Worm (Caenorhabditis elegans) whole organism, L1 larva: Measurements from ENCODE around the gene pola-1.

Source experiments
- aha-1 ChIP-seq: fragments of 150-350 bp; optimal IDR thresholded peaks from 2 replicates; lab custom pipeline; 2014; ENCODE audit warnings: missing biosample characterization, missing genetic modification characterization
- ceh-63 ChIP-seq: fragments of 200-800 bp; sonication (Bioruptor generic); optimal IDR thresholded peaks from 2 replicates; lab custom pipeline; 2018; ENCODE audit warnings: mild to moderate bottlenecking, missing genetic modification characterization, missing compliant biosample characterization
- ceh-8 ChIP-seq: fragments of 200-800 bp; sonication (Bioruptor generic); optimal IDR thresholded peaks from 2 replicates; lab custom pipeline; 2018; ENCODE audit warnings: mild to moderate bottlenecking, missing genetic modification characterization, moderate library complexity, missing compliant biosample characterization
- ceh-82 ChIP-seq, 3 experiments: fragments of 150-350 bp in 1 of 3; sonication (generic microtip) in 2 of 3; optimal IDR thresholded peaks; 2 replicates each; lab custom pipeline; 2014 to 2017; ENCODE audit warnings: missing biosample characterization in 3 of 3, missing genetic modification characterization in 3 of 3
- dpl-1 ChIP-seq, 3 experiments: fragments of 150-350 bp in 2 of 3; sonication (generic microtip) in 1 of 3; optimal IDR thresholded peaks; 2 replicates each; lab custom pipeline; 2014 to 2017; ENCODE audit warnings: missing biosample characterization in 3 of 3, missing genetic modification characterization in 3 of 3, missing genetic modification reagents in 3 of 3
- dsc-1 ChIP-seq: sonication (generic microtip); optimal IDR thresholded peaks from 2 replicates; lab custom pipeline; 2016; ENCODE audit warnings: mild to moderate bottlenecking, missing genetic modification characterization, missing compliant biosample characterization
- efl-1 ChIP-seq, 4 experiments: fragments of 150-350 bp; optimal IDR thresholded peaks in 3 of 4; peaks in 1 of 4; 1 replicate in 1 of 4; 2 replicates in 3 of 4; lab custom pipeline; 2014; ENCODE audit warnings: missing biosample characterization in 2 of 4, missing genetic modification characterization in 2 of 4, missing genetic modification reagents in 2 of 4
- efl-3 ChIP-seq: fragments of 200-800 bp; sonication (Bioruptor generic); optimal IDR thresholded peaks from 2 replicates; lab custom pipeline; 2018; ENCODE audit warnings: mild to moderate bottlenecking, missing genetic modification characterization, missing compliant biosample characterization
- egl-13 ChIP-seq: sonication (generic microtip); optimal IDR thresholded peaks from 2 replicates; lab custom pipeline; 2016; ENCODE audit warnings: missing genotype, missing genetic modification reagents, missing genetic modification characterization, missing compliant biosample characterization
- fkh-10 ChIP-seq: sonication (generic microtip); optimal IDR thresholded peaks from 2 replicates; lab custom pipeline; 2017; ENCODE audit warnings: missing biosample characterization, missing genetic modification reagents, missing genetic modification characterization
- fkh-8 ChIP-seq: sonication (generic microtip); optimal IDR thresholded peaks from 2 replicates; lab custom pipeline; 2016; ENCODE audit warnings: mild to moderate bottlenecking, missing genetic modification characterization, missing compliant biosample characterization
- lin-14 ChIP-seq: fragments of 200-800 bp; sonication (Bioruptor generic); optimal IDR thresholded peaks from 2 replicates; lab custom pipeline; 2018; ENCODE audit warnings: mild to moderate bottlenecking, missing genetic modification characterization, moderate library complexity, missing compliant biosample characterization
- lin-15B ChIP-seq: fragments of 150-350 bp; sonication (generic microtip); optimal IDR thresholded peaks from 3 replicates; lab custom pipeline; 2014; ENCODE audit warnings: missing biosample characterization, missing genetic modification characterization
- lin-35 ChIP-seq, 2 experiments: fragments of 150-350 bp; optimal IDR thresholded peaks; 2 replicates each; lab custom pipeline; 2014; ENCODE audit warnings: missing biosample characterization in 2 of 2, missing genetic modification characterization in 2 of 2, missing genetic modification reagents in 2 of 2
- lsy-2 ChIP-seq, 2 experiments: fragments of 150-350 bp; optimal IDR thresholded peaks; 2 replicates each; lab custom pipeline; 2014; ENCODE audit warnings: missing biosample characterization in 2 of 2, missing genetic modification characterization in 2 of 2
- mab-9 ChIP-seq: fragments of 200-800 bp; sonication (Bioruptor generic); IDR thresholded peaks from 2 replicates; pipeline ENCODE4 v1.3.6; 2022; ENCODE audit warnings: missing genetic modification reagents, missing genetic modification characterization, missing compliant biosample characterization
- mep-1 ChIP-seq: fragments of 150-350 bp; optimal IDR thresholded peaks from 2 replicates; lab custom pipeline; 2014; ENCODE audit warnings: missing biosample characterization, missing genetic modification characterization
- nhr-237 ChIP-seq: fragments of 150-350 bp; optimal IDR thresholded peaks from 2 replicates; lab custom pipeline; 2014; ENCODE audit warnings: missing biosample characterization, missing genetic modification characterization
- nhr-47 ChIP-seq: sonication (generic microtip); optimal IDR thresholded peaks from 2 replicates; lab custom pipeline; 2016; ENCODE audit warnings: mild to moderate bottlenecking, missing genetic modification characterization, moderate library complexity, missing compliant biosample characterization
- nhr-71 ChIP-seq: sonication (generic microtip); optimal IDR thresholded peaks from 2 replicates; lab custom pipeline; 2016; ENCODE audit warnings: mild to moderate bottlenecking, missing genetic modification characterization, moderate library complexity, missing compliant biosample characterization
- rnt-1 ChIP-seq: sonication (generic microtip); optimal IDR thresholded peaks from 2 replicates; lab custom pipeline; 2016; ENCODE audit warnings: mild to moderate bottlenecking, missing genetic modification characterization, moderate library complexity, missing compliant biosample characterization
- skn-1 ChIP-seq: fragments of 150-350 bp; optimal IDR thresholded peaks from 2 replicates; lab custom pipeline; 2014; ENCODE audit warnings: missing biosample characterization, missing genetic modification characterization
- snu-23 ChIP-seq: sonication (generic microtip); optimal IDR thresholded peaks from 2 replicates; lab custom pipeline; 2016; ENCODE audit warnings: missing genetic modification characterization, missing compliant biosample characterization
- swsn-7 ChIP-seq: sonication (generic microtip); optimal IDR thresholded peaks from 2 replicates; lab custom pipeline; 2016; ENCODE audit warnings: missing genetic modification characterization, missing compliant biosample characterization
- xbp-1 ChIP-seq: sonication (generic microtip); optimal IDR thresholded peaks from 2 replicates; lab custom pipeline; 2016; ENCODE audit warnings: missing genetic modification characterization, missing compliant biosample characterization

Gene pola-1

DNA sequence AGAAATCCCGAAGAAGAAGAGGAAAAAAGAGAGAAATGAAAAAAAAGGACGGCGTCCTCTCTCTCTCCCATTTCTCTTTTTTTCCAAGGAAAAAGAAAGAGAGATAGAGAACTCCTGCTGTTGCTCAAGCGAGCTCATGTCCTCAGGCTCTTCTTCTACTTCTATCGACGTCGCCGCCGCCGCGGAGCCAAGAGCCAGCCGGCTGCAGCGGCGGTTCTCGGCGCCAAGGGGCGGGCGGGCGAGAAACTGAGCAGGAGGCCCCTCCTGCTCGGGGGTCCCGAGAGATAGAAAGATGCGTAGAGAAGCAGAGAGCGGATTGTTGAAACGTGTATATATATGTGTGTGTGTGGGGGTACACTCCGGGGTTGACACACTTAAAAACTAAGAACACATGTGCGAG is 60.7 kb downstream of the pola-1 start:
- peak; percentile 94 for TF ChIP-seq lin-14 (GFP tag; lab: Kevin White, UChicago)
- 0 out of 2 replicates have a peak, but pooled peaks have one; percentile 38 for TF ChIP-seq mab-9 (GFP tag; lab: Robert Waterston, UW)
- peak; percentile 19 for TF ChIP-seq fkh-10 (GFP tag; lab: Kevin White, UChicago)
- peak; percentile 90 for TF ChIP-seq ceh-8 (GFP tag; lab: Kevin White, UChicago)
- TF ChIP-seq nhr-237 (tag; lab: Kevin White, UChicago): no peak
- peak; percentile 4 for TF ChIP-seq xbp-1 (tag; lab: Kevin White, UChicago)
- no peak for TF ChIP-seq skn-1 (tag; lab: Kevin White, UChicago)
- TF ChIP-seq dsc-1 (tag; lab: Kevin White, UChicago): peak; percentile 66
- peak in 1 of 3 experiments; percentile 55 for TF ChIP-seq ceh-82 (tag; optimal IDR thresholded peaks at IDR 0.05; lab: Kevin White, UChicago)
- TF ChIP-seq swsn-7 (tag; lab: Kevin White, UChicago): peak; percentile 9
- TF ChIP-seq rnt-1: peak; percentile 30
- TF ChIP-seq ceh-63 (GFP tag; lab: Kevin White, UChicago): no peak
- peak; percentile 7 for TF ChIP-seq mep-1
- TF ChIP-seq lsy-2 (tag; optimal IDR thresholded peaks at IDR 0.05; lab: Kevin White, UChicago): peak in 1 of 2 experiments; percentile 49
- peak in 1 of 2 experiments; percentile 37 for TF ChIP-seq lin-35 (GFP tag; optimal IDR thresholded peaks at IDR 0.05; lab: Kevin White, UChicago)
- TF ChIP-seq fkh-8 (tag; lab: Kevin White, UChicago): peak; percentile 4
- peak in 1 of 3 experiments; percentile 18 for TF ChIP-seq dpl-1 (GFP tag; optimal IDR thresholded peaks at IDR 0.05; lab: Kevin White, UChicago)
- TF ChIP-seq lin-15B: no peak
- TF ChIP-seq egl-13 (tag; lab: Kevin White, UChicago): peak; percentile 1
- no peak for TF ChIP-seq efl-3 (GFP tag; lab: Kevin White, UChicago)
- TF ChIP-seq efl-1 (optimal IDR thresholded peaks at IDR 0.05; lab: Kevin White, UChicago): peak in 1 of 2 experiments; percentile 7
- TF ChIP-seq efl-1 (GFP tag; optimal IDR thresholded peaks at IDR 0.05 in 1 of 2; lab: Kevin White, UChicago): peak in 1 of 2 experiments; percentile 11
- peak; percentile 26 for TF ChIP-seq nhr-47 (tag; lab: Kevin White, UChicago)
- TF ChIP-seq snu-23: peak; percentile 21
- peak; percentile 58 for TF ChIP-seq nhr-71 (tag; lab: Kevin White, UChicago)
- TF ChIP-seq aha-1 (tag; lab: Kevin White, UChicago): no peak
